Worm (Caenorhabditis elegans): Measurements from ENCODE around the gene nhr-108.

- TF ChIP-seq him-1 (tag; optimal IDR thresholded peaks at IDR 0.05) (no peak), W03F9.2 (tag; optimal IDR thresholded peaks at IDR 0.05) (no peak), dao-5 (tag; optimal IDR thresholded peaks at IDR 0.05) (no peak)
Measured at ce11 chrV:15915307-15915706, 9.0 kb downstream of the nhr-108 start.

Data from whole organism, L4/young adult.